Worm (Caenorhabditis elegans) whole organism, early embryonic: ENCODE measurements around the gene lat-2.

Experiments
- B0310.2 ChIP-seq: sonication (generic microtip); optimal IDR thresholded peaks from 2 replicates; lab custom pipeline; 2016; ENCODE audit warnings: mild to moderate bottlenecking, missing genetic modification characterization, missing compliant biosample characterization
- F13C5.2 ChIP-seq: sonication (generic microtip); optimal IDR thresholded peaks from 2 replicates; lab custom pipeline; 2017; ENCODE audit warnings: mild to moderate bottlenecking, missing genetic modification characterization, inconsistent platforms, missing compliant biosample characterization
- aly-1 ChIP-seq: sonication (generic microtip); optimal IDR thresholded peaks from 2 replicates; lab custom pipeline; 2016; ENCODE audit warnings: missing genetic modification characterization, missing compliant biosample characterization
- ama-1 ChIP-seq: fragments of 150-350 bp; optimal IDR thresholded peaks from 2 replicates; lab custom pipeline; 2014
- ceh-13 ChIP-seq: fragments of 200-800 bp; sonication (Bioruptor generic); optimal IDR thresholded peaks from 2 replicates; lab custom pipeline; 2018; ENCODE audit warnings: mild to moderate bottlenecking, missing genetic modification characterization, missing compliant biosample characterization
- ceh-36 ChIP-seq: sonication (generic microtip); optimal IDR thresholded peaks from 2 replicates; lab custom pipeline; 2016; ENCODE audit warnings: missing genetic modification characterization, inconsistent platforms, missing compliant biosample characterization
- ets-7 ChIP-seq: sonication (generic microtip); optimal IDR thresholded peaks from 2 replicates; lab custom pipeline; 2016; ENCODE audit warnings: missing genotype, missing genetic modification characterization, missing compliant biosample characterization
- flt-1 ChIP-seq: fragments of 200-800 bp; sonication (Bioruptor generic); IDR thresholded peaks from 2 replicates; pipeline ENCODE4 v1.3.6; 2022; ENCODE audit warnings: missing genetic modification characterization, missing compliant biosample characterization
- hmbx-1 ChIP-seq: sonication (generic microtip); optimal IDR thresholded peaks from 2 replicates; lab custom pipeline; 2016; ENCODE audit warnings: mild to moderate bottlenecking, missing genetic modification characterization, missing compliant biosample characterization
- hmg-4 ChIP-seq: fragments of 200-800 bp; sonication (Bioruptor generic); optimal IDR thresholded peaks from 2 replicates; lab custom pipeline; 2018; ENCODE audit warnings: mild to moderate bottlenecking, missing genetic modification characterization, missing compliant biosample characterization
- hnd-1 ChIP-seq: sonication (generic microtip); optimal IDR thresholded peaks from 2 replicates; lab custom pipeline; 2016; ENCODE audit warnings: missing genetic modification characterization, missing compliant biosample characterization
- pes-1 ChIP-seq: fragments of 200-800 bp; sonication (Bioruptor generic); IDR thresholded peaks from 2 replicates; pipeline ENCODE4 v1.3.6; 2022; ENCODE audit warnings: missing genetic modification reagents, missing genetic modification characterization, missing compliant biosample characterization
- scrt-1 ChIP-seq: fragments of 200-800 bp; sonication (Bioruptor generic); IDR thresholded peaks from 2 replicates; pipeline ENCODE4 v1.3.6; 2022; ENCODE audit warnings: missing genetic modification characterization, missing compliant biosample characterization
- sea-1 ChIP-seq: fragments of 200-800 bp; sonication (Bioruptor generic); conservative IDR thresholded peaks from 2 replicates; pipeline ENCODE4 v1.3.6; 2022; ENCODE audit warnings: missing genetic modification characterization, missing compliant biosample characterization
- tbx-11 ChIP-seq: fragments of 200-800 bp; sonication (Bioruptor generic); IDR thresholded peaks from 2 replicates; pipeline ENCODE4 v1.3.6; 2022; ENCODE audit warnings: missing genetic modification characterization, missing compliant biosample characterization
- tbx-37 ChIP-seq: fragments of 200-800 bp; sonication (Bioruptor generic); conservative IDR thresholded peaks from 2 replicates; pipeline ENCODE4 v1.3.6; 2022; ENCODE audit warnings: missing genetic modification reagents, missing genetic modification characterization, missing compliant biosample characterization
- tra-4 ChIP-seq: sonication (generic microtip); optimal IDR thresholded peaks from 2 replicates; lab custom pipeline; 2017; ENCODE audit warnings: missing genetic modification characterization, missing compliant biosample characterization

The lat-2 gene

DNA sequence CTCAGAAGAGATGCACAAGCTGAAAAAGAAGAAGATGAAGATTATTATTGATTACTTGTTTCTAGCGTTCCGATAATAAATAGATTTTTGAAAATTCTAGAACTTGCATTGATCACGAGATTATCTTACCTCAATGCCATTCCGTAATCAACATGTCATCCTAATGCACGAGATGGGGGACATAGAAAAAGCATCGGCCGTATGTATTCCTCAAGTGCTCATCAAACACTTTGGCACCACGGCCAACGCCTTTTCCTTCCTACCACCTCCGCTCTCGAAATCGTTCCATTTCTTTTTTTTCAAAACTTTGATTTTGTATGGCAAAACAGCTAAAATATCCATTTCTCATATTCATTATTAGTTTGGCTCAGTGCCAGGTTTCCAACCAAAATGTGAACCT is at the start of gene lat-2:
TSS of gene lat-2 (plus strand) at position 301 of the 400 bp plus-strand sequence.
- TF ChIP-seq aly-1 (tag; lab: Kevin White, UChicago) (no peak), B0310.2 (tag; lab: Kevin White, UChicago) (no peak), scrt-1 (GFP tag; lab: Robert Waterston, UW) (no peak), hnd-1 (no peak)

ce11 chrII:4312115-4312514 is 46.8 kb upstream of the lat-2 start, which contains the start of gene plep-1:
Gene plep-1, minus strand, starts transcription at chrII:4312215.
- TF ChIP-seq ceh-36 (tag; lab: Kevin White, UChicago) (peak; percentile 39), scrt-1 (GFP tag; lab: Robert Waterston, UW) (no peak)

DNA sequence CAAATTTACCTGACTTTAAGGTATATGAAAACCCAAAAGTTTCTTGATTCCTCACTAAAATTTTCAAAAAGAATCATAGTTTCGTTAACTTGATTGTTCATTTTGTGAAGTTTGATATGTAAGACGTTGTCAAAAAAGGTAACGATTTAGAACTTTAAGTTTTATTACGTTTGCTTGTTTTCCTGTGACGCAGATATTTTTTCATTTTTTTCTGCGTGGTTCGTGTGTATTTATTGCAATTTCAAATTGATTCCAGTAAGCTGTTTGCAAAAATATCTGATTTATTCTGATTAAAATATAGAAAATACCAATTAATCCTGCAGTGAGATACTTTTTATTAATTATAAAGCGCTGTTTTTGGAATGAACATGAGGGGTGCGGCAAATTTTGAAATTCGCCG is 42.9 kb upstream of the lat-2 start, which contains the start of gene srw-40:
TSS of gene srw-40 (minus strand) at position 101 of the 400 bp plus-strand sequence.
- no peak for TF ChIP-seq aly-1 (tag; lab: Kevin White, UChicago)
- no peak for TF ChIP-seq B0310.2 (tag; lab: Kevin White, UChicago)
- TF ChIP-seq tbx-11, result no peak
- no peak for TF ChIP-seq hmbx-1 (tag; lab: Kevin White, UChicago)
- no peak for TF ChIP-seq ceh-36 (tag; lab: Kevin White, UChicago)
- TF ChIP-seq hnd-1, result no peak
- TF ChIP-seq F13C5.2 (tag; lab: Kevin White, UChicago), result no peak
- no peak for TF ChIP-seq ama-1 (lab: Kevin White, UChicago)
- TF ChIP-seq tbx-37 (GFP tag; lab: Robert Waterston, UW), result no peak
- TF ChIP-seq scrt-1 (GFP tag; lab: Robert Waterston, UW), result no peak
- TF ChIP-seq hmg-4, result no peak

DNA sequence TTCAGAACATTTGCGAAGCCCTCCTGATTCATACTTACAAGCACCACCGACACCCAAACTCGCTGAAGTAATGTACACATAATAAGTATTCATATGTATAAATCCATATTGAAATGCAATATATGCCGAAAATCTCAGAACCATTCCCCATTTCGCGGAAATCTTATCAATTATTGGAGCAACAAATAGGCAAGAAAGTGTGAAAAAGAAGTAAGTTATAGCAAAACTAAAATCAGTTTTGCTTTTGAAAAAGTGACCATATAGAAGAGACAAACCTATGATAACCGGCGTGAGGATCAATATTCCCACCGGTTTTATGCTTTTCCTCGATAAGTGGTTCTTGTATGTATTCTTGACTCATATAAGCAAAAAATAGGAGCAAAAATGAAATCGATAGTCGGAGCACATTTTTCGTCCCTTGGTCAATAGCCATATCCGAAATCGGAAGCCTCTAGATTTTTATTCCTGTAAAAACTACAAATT is 39.3 kb upstream of the lat-2 start, which contains the start of gene Y52E8A.6:
TSS of gene Y52E8A.6 (minus strand) at position 433 of the 483 bp plus-strand sequence.
- TF ChIP-seq sea-1 (GFP tag; lab: Robert Waterston, UW) (no peak), hnd-1 (no peak), ceh-13 (GFP tag; lab: Kevin White, UChicago) (no peak), tra-4 (tag; lab: Kevin White, UChicago) (no peak), F13C5.2 (tag; lab: Kevin White, UChicago) (no peak), scrt-1 (GFP tag; lab: Robert Waterston, UW) (no peak), hmg-4 (no peak), ets-7 (tag; lab: Kevin White, UChicago) (no peak), B0310.2 (tag; lab: Kevin White, UChicago) (no peak), pes-1 (GFP tag; lab: Robert Waterston, UW) (no peak), hmbx-1 (tag; lab: Kevin White, UChicago) (no peak), aly-1 (tag; lab: Kevin White, UChicago) (no peak), tbx-11 (no peak), ama-1 (lab: Kevin White, UChicago) (no peak)

- TF ChIP-seq hnd-1 (no peak), ama-1 (lab: Kevin White, UChicago) (no peak), tra-4 (tag; lab: Kevin White, UChicago) (no peak), tbx-11 (no peak), aly-1 (tag; lab: Kevin White, UChicago) (no peak), pes-1 (GFP tag; lab: Robert Waterston, UW) (no peak), ceh-36 (tag; lab: Kevin White, UChicago) (no peak), hmg-4 (no peak), ets-7 (tag; lab: Kevin White, UChicago) (no peak), tbx-37 (GFP tag; lab: Robert Waterston, UW) (no peak), sea-1 (GFP tag; lab: Robert Waterston, UW) (no peak), flt-1 (no peak), hmbx-1 (tag; lab: Kevin White, UChicago) (no peak), scrt-1 (GFP tag; lab: Robert Waterston, UW) (no peak), B0310.2 (tag; lab: Kevin White, UChicago) (no peak), ceh-13 (GFP tag; lab: Kevin White, UChicago) (no peak), F13C5.2 (tag; lab: Kevin White, UChicago) (no peak)
Measured at ce11 chrII:4320455-4320854, 38.4 kb upstream of the lat-2 start, which contains the start of gene Y52E8A.2. Gene Y52E8A.2, plus strand, starts transcription at chrII:4320836.

DNA sequence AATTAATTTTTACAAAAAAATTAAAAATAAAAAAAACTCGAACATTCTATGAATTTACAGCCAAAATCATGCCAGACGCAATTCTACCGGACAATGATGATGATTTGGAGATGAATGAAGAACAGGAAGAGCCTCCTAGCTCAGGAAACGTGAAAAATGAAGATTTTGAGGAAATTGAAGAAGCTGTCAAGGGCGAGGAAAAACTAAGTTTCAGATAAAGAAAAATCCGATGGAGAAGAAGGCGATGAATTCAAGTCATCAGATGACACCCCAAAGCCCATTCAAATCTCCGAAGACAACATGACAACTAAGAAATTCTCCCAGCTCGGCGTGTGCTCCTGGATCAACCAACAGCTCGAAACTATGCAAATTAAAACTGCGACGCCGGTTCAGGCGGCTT is 37.1 kb upstream of the lat-2 start, which contains the start of gene Y52E8A.1:
TSS of gene Y52E8A.1 (plus strand) at position 301 of the 400 bp plus-strand sequence.
- no peak for TF ChIP-seq scrt-1 (GFP tag; lab: Robert Waterston, UW)
- TF ChIP-seq sea-1 (GFP tag; lab: Robert Waterston, UW), result no peak
- no peak for TF ChIP-seq aly-1 (tag; lab: Kevin White, UChicago)
- no peak for TF ChIP-seq tbx-11
- no peak for TF ChIP-seq hmg-4
- TF ChIP-seq hmbx-1 (tag; lab: Kevin White, UChicago), result no peak
- no peak for TF ChIP-seq tbx-37 (GFP tag; lab: Robert Waterston, UW)
- no peak for TF ChIP-seq ceh-36 (tag; lab: Kevin White, UChicago)
- no peak for TF ChIP-seq ama-1 (lab: Kevin White, UChicago)
- no peak for TF ChIP-seq flt-1
- no peak for TF ChIP-seq ceh-13 (GFP tag; lab: Kevin White, UChicago)
- TF ChIP-seq ets-7 (tag; lab: Kevin White, UChicago), result no peak

DNA sequence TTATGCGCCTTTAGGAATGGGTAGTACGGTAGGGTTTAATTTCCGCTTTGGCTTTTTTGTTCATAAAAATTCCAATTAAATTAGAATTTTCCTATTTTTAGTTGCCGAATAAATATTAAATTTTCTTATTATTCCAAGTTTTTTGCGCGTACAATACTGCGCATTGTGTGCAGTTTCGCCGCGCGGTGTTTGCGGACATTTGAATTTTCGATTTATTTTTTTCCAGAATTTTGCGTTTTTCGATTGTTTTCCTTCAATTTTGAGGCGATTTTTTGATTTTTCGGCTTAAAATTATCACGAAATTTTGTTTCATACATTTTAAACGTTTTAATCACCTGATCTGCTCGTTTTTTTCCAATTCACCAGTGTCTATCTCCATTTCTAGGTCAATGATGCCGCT is 36.0 kb upstream of the lat-2 start, which contains the start of gene H20J04.6:
TSS of gene H20J04.6 (plus strand) at position 386 of the 400 bp plus-strand sequence.
- no peak for TF ChIP-seq ceh-36 (tag; lab: Kevin White, UChicago)
- TF ChIP-seq tbx-37 (GFP tag; lab: Robert Waterston, UW), result no peak
- no peak for TF ChIP-seq tbx-11
- no peak for TF ChIP-seq ceh-13 (GFP tag; lab: Kevin White, UChicago)
- no peak for TF ChIP-seq pes-1 (GFP tag; lab: Robert Waterston, UW)
- TF ChIP-seq hmbx-1 (tag; lab: Kevin White, UChicago), result no peak
- TF ChIP-seq hnd-1, result no peak
- no peak for TF ChIP-seq ets-7 (tag; lab: Kevin White, UChicago)
- TF ChIP-seq sea-1 (GFP tag; lab: Robert Waterston, UW), result no peak
- TF ChIP-seq F13C5.2 (tag; lab: Kevin White, UChicago), result no peak
- TF ChIP-seq B0310.2 (tag; lab: Kevin White, UChicago), result no peak
- TF ChIP-seq hmg-4, result no peak
- TF ChIP-seq aly-1 (tag; lab: Kevin White, UChicago), result no peak
- no peak for TF ChIP-seq scrt-1 (GFP tag; lab: Robert Waterston, UW)
- TF ChIP-seq ama-1 (lab: Kevin White, UChicago), result no peak
- no peak for TF ChIP-seq tra-4 (tag; lab: Kevin White, UChicago)
- TF ChIP-seq flt-1, result no peak
